Worm (Caenorhabditis elegans): ENCODE results near the gene F26F2.13.
"Not testable (repeated sequence)": the region's sequence is repeated elsewhere in the genome, so short reads cannot be mapped to it uniquely, and the experiment has no call there.

The F26F2.13 gene

ce11 chrV:20551096-20551495 is 13.1 kb upstream of the F26F2.13 start, which contains the start of gene Y38H6C.20:
Gene Y38H6C.20, minus strand, starts transcription at chrV:20551196.
- TF ChIP-seq him-1 (tag; optimal IDR thresholded peaks at IDR 0.05) (no peak), W03F9.2 (tag; optimal IDR thresholded peaks at IDR 0.05) (no peak), dao-5 (tag; optimal IDR thresholded peaks at IDR 0.05) (no peak)

DNA sequence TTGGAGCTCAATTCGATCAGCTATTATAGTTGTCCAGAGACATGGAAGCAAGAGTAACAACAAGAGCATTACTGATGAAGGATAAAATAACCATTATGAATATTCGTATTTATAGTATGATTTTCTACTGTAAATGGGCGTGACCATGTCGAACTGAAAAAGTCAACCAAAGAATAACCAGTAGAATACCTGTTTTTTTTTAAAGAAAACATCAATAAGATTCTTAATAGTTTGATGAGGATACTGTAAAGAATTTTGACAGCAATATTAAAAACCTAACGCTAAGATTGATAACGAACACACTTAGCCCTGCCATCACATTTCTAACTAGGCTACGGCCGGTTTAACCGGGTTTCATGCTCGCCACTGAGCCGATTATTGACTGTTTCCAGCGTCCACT is 11.2 kb upstream of the F26F2.13 start, which contains the start of gene vmo-1:
Gene vmo-1 (minus strand): TSS at position 101 of the 400 bp plus-strand sequence.
- TF ChIP-seq W03F9.2 (tag; optimal IDR thresholded peaks at IDR 0.05): no peak
- TF ChIP-seq him-1 (tag; optimal IDR thresholded peaks at IDR 0.05): no peak
- TF ChIP-seq dao-5 (tag; optimal IDR thresholded peaks at IDR 0.05): no peak

ce11 chrV:20555120-20555519 is 9.0 kb upstream of the F26F2.13 start, which contains the start of gene Y38H6C.21:
Gene Y38H6C.21, minus strand, starts transcription at chrV:20555267.
- TF ChIP-seq dao-5 (tag; optimal IDR thresholded peaks at IDR 0.05) (no peak), him-1 (tag; optimal IDR thresholded peaks at IDR 0.05) (no peak), W03F9.2 (tag; optimal IDR thresholded peaks at IDR 0.05) (no peak)

- TF ChIP-seq dao-5 (tag; optimal IDR thresholded peaks at IDR 0.05) (no peak), him-1 (tag; optimal IDR thresholded peaks at IDR 0.05) (no peak), W03F9.2 (tag; optimal IDR thresholded peaks at IDR 0.05) (no peak)
Measured at ce11 chrV:20556260-20556659, 7.9 kb upstream of the F26F2.13 start, which contains the start of gene Y38H6C.23. Gene Y38H6C.23, minus strand, starts transcription at chrV:20556360.

DNA sequence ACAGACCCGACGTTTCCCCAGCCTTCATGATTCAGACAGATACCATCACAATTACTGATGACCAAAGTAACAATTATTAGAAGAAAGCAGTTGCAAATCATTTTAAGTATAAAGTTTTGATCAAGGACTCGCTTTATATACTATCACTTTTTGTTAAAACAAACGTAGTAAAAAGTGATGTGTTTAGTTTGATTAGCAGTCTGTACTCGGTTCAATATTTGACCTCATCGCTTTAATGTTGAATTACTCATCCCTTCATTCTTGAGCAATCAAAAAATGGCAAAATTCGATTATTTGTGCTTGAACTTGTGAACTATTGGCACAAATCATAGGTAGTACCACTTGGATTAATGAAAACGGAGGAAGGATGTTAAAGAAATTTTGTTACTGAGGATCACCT is 5.9 kb upstream of the F26F2.13 start, which contains the start of gene abf-4:
Gene abf-4 (minus strand): TSS at position 101 of the 400 bp plus-strand sequence.
- TF ChIP-seq dao-5 (tag; optimal IDR thresholded peaks at IDR 0.05): no peak
- TF ChIP-seq him-1 (tag; optimal IDR thresholded peaks at IDR 0.05): no peak
- no peak for TF ChIP-seq W03F9.2 (tag; optimal IDR thresholded peaks at IDR 0.05)

- no peak for TF ChIP-seq W03F9.2 (tag; optimal IDR thresholded peaks at IDR 0.05)
- no peak for TF ChIP-seq dao-5 (tag; optimal IDR thresholded peaks at IDR 0.05)
- TF ChIP-seq him-1 (tag; optimal IDR thresholded peaks at IDR 0.05): no peak
Measured at ce11 chrV:20561795-20562194, 2.4 kb upstream of the F26F2.13 start, which contains the start of gene F26F2.1. Gene F26F2.1, minus strand, starts transcription at chrV:20561895.

DNA sequence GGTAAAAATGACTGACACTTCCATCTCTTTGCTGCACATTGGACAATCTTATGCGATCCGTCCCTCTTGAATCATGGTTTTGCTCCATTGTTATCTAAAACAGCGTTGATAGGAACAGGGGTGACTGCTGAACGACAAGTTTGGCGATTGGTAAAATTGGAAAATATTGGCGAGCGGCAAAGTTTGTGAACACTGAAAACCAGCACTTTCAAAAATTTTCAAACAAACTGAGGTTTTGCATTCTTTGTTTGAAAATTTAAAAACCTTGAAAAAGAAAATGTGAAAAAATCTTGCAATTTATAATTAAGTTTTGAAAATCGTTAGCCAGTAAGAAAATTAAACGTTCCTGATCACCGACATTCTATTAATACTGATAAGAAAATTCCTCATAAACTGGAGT is 2.3 kb downstream of the F26F2.13 start, which contains the start of gene F26F2.3:
Gene F26F2.3 (minus strand): TSS at position 101 of the 400 bp plus-strand sequence.
- TF ChIP-seq dao-5 (tag; optimal IDR thresholded peaks at IDR 0.05) (no peak), W03F9.2 (tag; optimal IDR thresholded peaks at IDR 0.05) (no peak), him-1 (tag; optimal IDR thresholded peaks at IDR 0.05) (no peak)

- TF ChIP-seq W03F9.2, him-1, dao-5 (tag; optimal IDR thresholded peaks at IDR 0.05): not testable (repeated sequence)
Measured at ce11 chrV:20568995-20569394, 4.8 kb downstream of the F26F2.13 start, which contains the start of gene F26F2.4. Gene F26F2.4, plus strand, starts transcription at chrV:20569295.

ce11 chrV:20573392-20573791 is 9.2 kb downstream of the F26F2.13 start, which contains the start of gene F26F2.5:
Gene F26F2.5, plus strand, starts transcription at chrV:20573692.
- TF ChIP-seq W03F9.2 (tag; optimal IDR thresholded peaks at IDR 0.05): no peak
- TF ChIP-seq dao-5 (tag; optimal IDR thresholded peaks at IDR 0.05): no peak
- no peak for TF ChIP-seq him-1 (tag; optimal IDR thresholded peaks at IDR 0.05)

DNA sequence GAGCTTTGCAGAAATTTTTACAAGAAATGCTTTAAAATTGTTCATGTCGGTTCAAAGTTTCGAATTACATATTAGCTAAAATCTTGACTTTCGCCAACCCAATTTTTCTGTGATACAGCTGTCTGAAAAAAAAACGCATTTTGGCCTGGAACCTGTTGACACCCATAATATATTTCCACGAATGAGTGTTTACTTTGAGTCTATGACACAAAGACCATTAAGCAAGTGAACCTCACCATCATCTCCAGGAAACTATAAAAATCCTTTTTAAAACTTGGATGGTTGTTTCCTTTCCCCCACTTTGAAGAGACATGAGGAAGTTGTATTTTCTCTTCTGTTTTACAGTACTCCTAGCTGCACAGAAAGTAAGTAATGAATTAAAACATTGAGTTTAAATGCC is 10.2 kb downstream of the F26F2.13 start, which contains the start of gene clec-263:
Gene clec-263 (plus strand): TSS at position 301 of the 400 bp plus-strand sequence.
- no peak for TF ChIP-seq W03F9.2 (tag; optimal IDR thresholded peaks at IDR 0.05)
- TF ChIP-seq him-1 (tag; optimal IDR thresholded peaks at IDR 0.05): no peak
- TF ChIP-seq dao-5 (tag; optimal IDR thresholded peaks at IDR 0.05): no peak

ce11 chrV:20574872-20575271 is 10.7 kb downstream of the F26F2.13 start:
- no peak for TF ChIP-seq W03F9.2 (tag; optimal IDR thresholded peaks at IDR 0.05)
- no peak for TF ChIP-seq dao-5 (tag; optimal IDR thresholded peaks at IDR 0.05)
- TF ChIP-seq him-1 (tag; optimal IDR thresholded peaks at IDR 0.05): no peak

DNA sequence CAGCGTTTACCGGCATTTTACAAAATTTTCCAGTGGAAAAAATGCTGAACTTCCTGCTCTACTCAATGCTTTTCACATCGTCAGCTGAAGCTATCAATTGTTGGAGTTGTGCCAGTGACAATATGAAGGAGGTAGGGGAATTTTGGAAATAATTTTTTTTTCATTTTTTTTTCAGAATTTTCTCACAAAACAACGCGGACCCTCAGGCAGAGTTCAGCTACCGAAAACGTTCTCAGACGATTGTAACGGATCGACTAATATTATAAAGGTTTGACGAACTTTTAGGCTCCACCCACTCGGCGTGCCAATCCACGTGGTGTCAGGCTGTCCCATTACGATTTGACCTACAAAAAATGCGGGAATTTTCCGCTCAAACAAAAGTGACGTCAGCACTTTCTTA is 15.4 kb downstream of the F26F2.13 start, which contains the start of gene F26F2.8:
Gene F26F2.8 (plus strand): TSS at position 13 of the 400 bp plus-strand sequence.
- no peak for TF ChIP-seq dao-5 (tag; optimal IDR thresholded peaks at IDR 0.05)
- no peak for TF ChIP-seq W03F9.2 (tag; optimal IDR thresholded peaks at IDR 0.05)
- TF ChIP-seq him-1 (tag; optimal IDR thresholded peaks at IDR 0.05): no peak

DNA sequence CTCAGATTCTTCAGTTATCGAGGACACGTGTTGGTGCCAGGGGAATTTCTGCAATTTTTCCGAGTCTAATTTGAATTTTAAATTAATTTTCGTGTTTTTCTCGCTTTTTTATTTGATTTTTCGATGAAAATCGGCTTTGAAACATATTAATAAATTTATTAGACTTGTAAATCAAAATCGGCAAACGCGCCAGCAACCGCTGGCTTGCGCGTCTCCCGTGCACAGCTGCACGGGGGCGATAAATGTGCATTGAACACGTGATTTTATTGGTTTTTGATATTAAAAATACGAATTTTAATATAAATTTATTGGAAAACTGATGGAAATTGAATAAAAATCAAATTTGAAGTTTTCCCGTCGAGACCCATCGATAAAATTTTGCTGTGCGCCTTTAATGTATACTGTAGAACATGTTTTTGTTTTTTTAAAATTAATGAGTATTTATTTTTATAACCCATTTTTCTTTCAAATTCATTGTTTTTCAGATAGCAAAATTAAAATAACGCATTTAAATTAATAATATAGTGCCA is 16.4 kb downstream of the F26F2.13 start, which contains the start of gene F26F2.7:
Gene F26F2.7 (plus strand): TSS at position 480 of the 530 bp plus-strand sequence.
- no peak for TF ChIP-seq dao-5 (tag; optimal IDR thresholded peaks at IDR 0.05)
- peak; percentile 95 for TF ChIP-seq W03F9.2 (tag; optimal IDR thresholded peaks at IDR 0.05)
- peak; percentile 1 for TF ChIP-seq him-1 (tag; optimal IDR thresholded peaks at IDR 0.05)

DNA sequence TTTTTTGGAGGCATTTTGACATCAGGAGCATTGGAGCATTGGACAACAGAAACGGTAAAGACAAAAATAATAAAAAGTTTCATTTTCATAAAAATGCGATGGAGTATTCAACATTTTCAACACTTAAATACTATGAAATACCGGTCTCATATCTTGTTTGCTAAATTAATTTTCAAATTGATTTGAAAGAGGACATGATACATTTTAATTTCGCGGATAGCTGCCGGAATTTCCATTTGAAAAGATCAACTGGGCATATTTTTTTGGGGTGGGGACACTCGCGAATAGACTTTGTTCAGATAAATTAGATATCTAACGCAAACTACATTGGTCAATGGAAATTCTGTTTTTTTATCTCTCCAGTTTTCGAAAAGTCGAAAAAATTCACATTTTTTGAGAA is 30.6 kb downstream of the F26F2.13 start, which contains the start of gene F26F2.10:
Gene F26F2.10 (minus strand): TSS at position 101 of the 400 bp plus-strand sequence.
- no peak for TF ChIP-seq dao-5 (tag; optimal IDR thresholded peaks at IDR 0.05)
- no peak for TF ChIP-seq W03F9.2 (tag; optimal IDR thresholded peaks at IDR 0.05)
- TF ChIP-seq him-1 (tag; optimal IDR thresholded peaks at IDR 0.05): no peak
